Fruit fly (Drosophila melanogaster): ENCODE results near the gene Usp30.
A peak's percentile ranks its signal among the peaks of the same experiment; 100 is the strongest.

The Usp30 gene

DNA sequence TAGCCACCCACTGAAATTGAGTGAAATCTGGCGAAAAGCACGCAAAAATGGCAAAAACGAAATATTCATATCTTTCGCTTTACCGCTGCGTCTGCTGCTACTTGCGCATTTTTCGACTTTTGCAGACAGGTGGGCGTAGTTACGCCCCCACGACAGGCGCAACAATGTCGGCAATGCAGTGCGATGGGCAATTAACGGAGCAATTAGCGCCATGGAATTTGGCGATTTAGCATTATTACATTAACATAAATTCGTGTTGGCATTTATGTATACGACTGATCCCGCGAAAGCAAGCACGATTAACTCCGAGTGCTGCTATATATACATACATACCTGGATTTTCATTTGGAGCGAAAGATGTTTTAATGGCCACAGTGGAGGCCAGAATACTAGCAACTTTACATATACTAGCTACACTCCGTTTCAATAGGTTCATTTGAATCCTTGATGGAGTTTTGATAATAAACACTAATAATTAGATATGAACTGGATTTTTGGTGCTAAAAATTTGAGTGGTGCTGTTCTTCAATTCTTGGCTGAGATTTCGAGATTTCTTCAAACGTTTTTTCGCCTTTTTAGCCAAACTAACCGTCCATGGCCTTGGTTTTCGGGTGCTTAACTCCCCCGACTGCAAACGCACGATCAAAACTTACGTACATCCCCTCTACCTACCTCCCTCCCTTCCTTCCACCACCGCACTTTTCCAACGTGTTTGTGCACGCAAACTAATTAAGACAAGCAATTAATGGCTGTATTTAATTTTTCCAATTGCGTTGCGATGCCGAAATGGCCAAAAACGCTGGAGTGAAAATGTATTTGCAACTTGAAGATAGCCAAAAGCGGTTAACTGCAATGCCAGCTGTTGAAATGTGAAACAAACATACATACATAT, 17.5 kb upstream of the Usp30 start (continued):
- TF ChIP-seq CG8632 (GFP tag; optimal IDR thresholded peaks at IDR 0.05) (peak; percentile 58), CG4318 (GFP tag; optimal IDR thresholded peaks at IDR 0.05) (peak; percentile 44), CG6808 (GFP tag; optimal IDR thresholded peaks at IDR 0.05) (peak; percentile 28), Gug (GFP tag; IDR thresholded peaks at IDR 0.05) (peak; percentile 31; the same call in 1 of the 2 replicates), Ets21C (GFP tag; optimal IDR thresholded peaks at IDR 0.05) (peak; percentile 46), Smox (GFP tag; optimal IDR thresholded peaks at IDR 0.05) (peak; percentile 71), acj6 (GFP tag; optimal IDR thresholded peaks at IDR 0.05) (peak; percentile 68), ss (GFP tag; optimal IDR thresholded peaks at IDR 0.05) (peak; percentile 38 to 40), CG6854 (GFP tag; optimal IDR thresholded peaks at IDR 0.05) (no peak), Eip93F (GFP tag; optimal IDR thresholded peaks at IDR 0.05) (no peak), CG11294 (GFP tag; IDR thresholded peaks at IDR 0.05) (no peak), pdm3 (GFP tag; optimal IDR thresholded peaks at IDR 0.05) (peak; percentile 71), Eip75B (GFP tag; optimal IDR thresholded peaks at IDR 0.05) (peak; percentile 9), Eip78C (GFP tag) (peak; percentile 90), eg (GFP tag; IDR thresholded peaks at IDR 0.05) (peak; percentile 83), CG6163 (GFP tag; IDR thresholded peaks at IDR 0.05) (peak; percentile 84), fd59A (GFP tag; optimal IDR thresholded peaks at IDR 0.05) (peak; percentile 12), Hr39 (GFP tag; optimal IDR thresholded peaks at IDR 0.05) (peak; percentile 72), Blimp-1 (GFP tag; optimal IDR thresholded peaks at IDR 0.05) (no peak), net (GFP tag; optimal IDR thresholded peaks at IDR 0.05) (peak; percentile 62), CG8119 (GFP tag; IDR thresholded peaks at IDR 0.05) (peak; percentile 69; the same call in 2 of the 3 replicates), CG8319 (GFP tag; optimal IDR thresholded peaks at IDR 0.05) (no peak), Hr4 (GFP tag; optimal IDR thresholded peaks at IDR 0.05) (peak; percentile 57), Sox102F (GFP tag; optimal IDR thresholded peaks at IDR 0.05) (peak; percentile 65)

DNA sequence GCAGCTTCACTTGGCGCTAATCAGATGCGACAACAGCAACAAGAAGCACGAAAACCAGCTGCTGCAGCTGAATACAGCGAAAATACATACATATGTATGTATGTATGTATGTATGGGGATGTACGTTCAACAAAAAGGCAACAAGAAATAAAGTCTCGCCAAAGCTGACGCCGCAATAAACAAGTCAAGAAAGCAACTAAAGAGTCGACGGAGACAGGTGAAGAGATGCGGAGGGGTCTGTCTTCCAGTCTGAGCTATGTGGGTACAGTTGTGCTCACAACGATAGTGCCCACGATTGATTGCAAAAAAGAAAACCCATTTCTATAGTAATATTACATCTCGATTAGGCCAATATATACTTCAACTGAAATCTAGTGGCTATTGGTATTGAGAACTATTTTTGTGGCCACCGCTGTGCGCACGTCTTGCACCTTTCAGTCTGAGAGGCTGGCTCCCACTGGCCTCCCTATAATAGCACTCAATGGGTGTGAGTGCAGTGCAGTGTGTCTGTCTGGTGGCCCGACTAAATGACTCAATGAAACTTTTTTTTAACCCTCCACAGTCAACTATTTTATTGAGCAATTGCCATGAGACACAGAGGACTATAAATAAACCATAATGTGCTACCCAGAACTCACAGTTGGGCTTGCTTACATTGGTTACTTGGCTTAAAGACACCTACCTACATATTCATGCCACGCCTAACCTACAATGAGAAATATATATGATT, 16.4 kb upstream of the Usp30 start:
- TF ChIP-seq CG6854 (GFP tag; optimal IDR thresholded peaks at IDR 0.05) (peak; percentile 95), fkh (GFP tag; optimal IDR thresholded peaks at IDR 0.05) (peak; percentile 1), CG10669 (GFP tag; optimal IDR thresholded peaks at IDR 0.05) (peak; percentile 99), CG11762 (GFP tag; optimal IDR thresholded peaks at IDR 0.05; ENCODE audit: insufficient read depth) (peak; percentile 99), CG3919 (GFP tag; optimal IDR thresholded peaks at IDR 0.05) (peak; percentile 99), OdsH (GFP tag; optimal IDR thresholded peaks at IDR 0.05) (peak; percentile 99), Sox14 (GFP tag; optimal IDR thresholded peaks at IDR 0.05) (peak; percentile 99), CG10631 (GFP tag; optimal IDR thresholded peaks at IDR 0.05) (peak; percentile 99), CG6808 (GFP tag; optimal IDR thresholded peaks at IDR 0.05) (peak; percentile 99), fd85E (GFP tag; optimal IDR thresholded peaks at IDR 0.05) (peak; percentile 96), vri (GFP tag; optimal IDR thresholded peaks at IDR 0.05) (peak; percentile 94), dsx (GFP tag; optimal IDR thresholded peaks at IDR 0.05; ENCODE audit: poor library complexity, severe bottlenecking) (peak; percentile 98), CG9139 (GFP tag; optimal IDR thresholded peaks at IDR 0.05) (peak; percentile 99), CG4318 (GFP tag; optimal IDR thresholded peaks at IDR 0.05) (peak; percentile 98), cyc (GFP tag; optimal IDR thresholded peaks at IDR 0.05) (peak; percentile 98), CG6276 (GFP tag; optimal IDR thresholded peaks at IDR 0.05) (peak; percentile 98), eg (GFP tag; IDR thresholded peaks at IDR 0.05) (peak; percentile 99), Gug (GFP tag; IDR thresholded peaks at IDR 0.05) (peak; percentile 98), Ets96B (tag; optimal IDR thresholded peaks at IDR 0.05) (peak; percentile 99), Eip78C (GFP tag) (peak; percentile 100), Ets21C (GFP tag; optimal IDR thresholded peaks at IDR 0.05) (peak; percentile 93), net (GFP tag; optimal IDR thresholded peaks at IDR 0.05) (peak; percentile 99), Sox15 (GFP tag; optimal IDR thresholded peaks at IDR 0.05) (peak; percentile 98), CG16779 (tag; optimal IDR thresholded peaks at IDR 0.05) (peak; percentile 98), achi (GFP tag; optimal IDR thresholded peaks at IDR 0.05) (peak; percentile 98), spab (GFP tag; optimal IDR thresholded peaks at IDR 0.05) (peak; percentile 99), Smox (GFP tag; optimal IDR thresholded peaks at IDR 0.05) (peak; percentile 94), pdm3 (GFP tag; optimal IDR thresholded peaks at IDR 0.05) (peak; percentile 99), Hr4 (GFP tag; optimal IDR thresholded peaks at IDR 0.05) (peak; percentile 99), dac (GFP tag; optimal IDR thresholded peaks at IDR 0.05) (peak; percentile 98), CG31627 (GFP tag; optimal IDR thresholded peaks at IDR 0.05) (peak; percentile 96), Sox102F (GFP tag; optimal IDR thresholded peaks at IDR 0.05) (peak; percentile 95), CG15336 (GFP tag; IDR thresholded peaks at IDR 0.05) (peak; percentile 99)
